Worm (Caenorhabditis elegans) whole organism, L4 larva: ENCODE measurements around the gene ZK1127.13.

Experiments
- F44E2.7 ChIP-seq: fragments of 200-800 bp; sonication (Bioruptor generic); IDR thresholded peaks from 2 replicates; pipeline ENCODE4 v2.1.2; 2022; ENCODE audit warnings: missing genetic modification characterization, missing compliant biosample characterization
- R02D3.7 ChIP-seq: fragments of 150-350 bp; sonication (generic microtip); optimal IDR thresholded peaks from 3 replicates; lab custom pipeline; 2014; ENCODE audit warnings: missing biosample characterization, missing genetic modification characterization
- Y48G9A.11 ChIP-seq: fragments of 200-800 bp; sonication (Bioruptor generic); IDR thresholded peaks from 2 replicates; pipeline ENCODE4 v1.3.6; 2022; ENCODE audit warnings: missing genetic modification reagents, missing genetic modification characterization, missing compliant biosample characterization
- ZK337.2 ChIP-seq: fragments of 200-800 bp; sonication (Bioruptor generic); IDR thresholded peaks from 2 replicates; pipeline ENCODE4 v1.3.6; 2022; ENCODE audit warnings: missing genetic modification reagents, missing genetic modification characterization, missing compliant biosample characterization
- aha-1 ChIP-seq: fragments of 150-350 bp; peaks from one replicate; lab custom pipeline; 2014; ENCODE audit warnings: missing biosample characterization, missing genetic modification characterization
- ama-1 ChIP-seq: fragments of 150-350 bp; optimal IDR thresholded peaks from 2 replicates; lab custom pipeline; 2014; ENCODE audit warnings: inconsistent platforms, mixed read lengths
- ceh-28 ChIP-seq: fragments of 150-350 bp; optimal IDR thresholded peaks from 2 replicates; lab custom pipeline; 2014; ENCODE audit warnings: missing biosample characterization, missing genetic modification reagents, missing genetic modification characterization
- ceh-32 ChIP-seq: sonication (generic microtip); optimal IDR thresholded peaks from 2 replicates; lab custom pipeline; 2016; ENCODE audit warnings: mild to moderate bottlenecking, missing genetic modification characterization, missing compliant biosample characterization; ENCODE audit not compliant: poor library complexity
- ceh-44 ChIP-seq: fragments of 200-800 bp; sonication (Bioruptor generic); IDR thresholded peaks from 2 replicates; pipeline ENCODE4 v1.3.6; 2022; ENCODE audit warnings: missing genetic modification reagents, missing genetic modification characterization, missing compliant biosample characterization
- ceh-62 ChIP-seq: sonication (generic microtip); optimal IDR thresholded peaks from 2 replicates; lab custom pipeline; 2017; ENCODE audit warnings: missing biosample characterization, missing genetic modification characterization
- ces-1 ChIP-seq: fragments of 150-350 bp; sonication (generic microtip); optimal IDR thresholded peaks from 4 replicates; lab custom pipeline; 2014; ENCODE audit warnings: missing biosample characterization, missing genetic modification reagents, missing genetic modification characterization
- cey-2 ChIP-seq: sonication (generic microtip); optimal IDR thresholded peaks from 3 replicates; lab custom pipeline; 2017; ENCODE audit warnings: missing genetic modification characterization, mild to moderate bottlenecking, missing compliant biosample characterization, antibody characterized with exemption, borderline replicate concordance; ENCODE audit not compliant: insufficient read depth
- ctbp-1 ChIP-seq: fragments of 200-800 bp; sonication (Bioruptor generic); IDR thresholded peaks from 2 replicates; pipeline ENCODE4 v1.3.6; 2022; ENCODE audit warnings: missing genetic modification reagents, missing genetic modification characterization, missing compliant biosample characterization
- daf-16 ChIP-seq, 3 experiments: sonication (generic microtip); optimal IDR thresholded peaks; 2 replicates each; lab custom pipeline; 2016 to 2017; ENCODE audit warnings: missing genetic modification characterization in 3 of 3, missing genetic modification reagents in 3 of 3, mild to moderate bottlenecking in 2 of 3, missing compliant biosample characterization in 2 of 3, missing biosample characterization in 1 of 3, moderate library complexity in 1 of 3
- daf-8 ChIP-seq: fragments of 200-800 bp; sonication (Bioruptor generic); IDR thresholded peaks from 2 replicates; pipeline ENCODE4 v1.3.6; 2022; ENCODE audit warnings: missing genetic modification characterization, missing compliant biosample characterization
- dmd-6 ChIP-seq: fragments of 200-800 bp; sonication (Bioruptor generic); IDR thresholded peaks from 2 replicates; pipeline ENCODE4 v1.3.6; 2022; ENCODE audit warnings: missing genetic modification reagents, missing genetic modification characterization, missing compliant biosample characterization
- dmd-9 ChIP-seq: fragments of 200-800 bp; sonication (Bioruptor generic); IDR thresholded peaks from 2 replicates; pipeline ENCODE4 v1.3.6; 2022; ENCODE audit warnings: missing genetic modification reagents, missing genetic modification characterization, missing compliant biosample characterization
- dpl-1 ChIP-seq: fragments of 150-350 bp; optimal IDR thresholded peaks from 2 replicates; lab custom pipeline; 2014; ENCODE audit warnings: missing biosample characterization, missing genetic modification reagents, missing genetic modification characterization
- fos-1 ChIP-seq: fragments of 150-350 bp; optimal IDR thresholded peaks from 2 replicates; lab custom pipeline; 2014; ENCODE audit warnings: missing biosample characterization, missing genetic modification characterization
- hif-1 ChIP-seq, 2 experiments: sonication (generic microtip); optimal IDR thresholded peaks; 2 replicates each; lab custom pipeline; 2016 to 2017; ENCODE audit warnings: missing compliant biosample characterization in 2 of 2, missing genetic modification characterization in 2 of 2, missing genetic modification reagents in 2 of 2, missing genotype in 2 of 2, mild to moderate bottlenecking in 1 of 2
- hlh-11 ChIP-seq: fragments of 200-800 bp; sonication (Bioruptor generic); optimal IDR thresholded peaks from 2 replicates; lab custom pipeline; 2018; ENCODE audit warnings: mild to moderate bottlenecking, missing genetic modification characterization, missing compliant biosample characterization
- hlh-30 ChIP-seq: sonication (generic microtip); optimal IDR thresholded peaks from 2 replicates; lab custom pipeline; 2017; ENCODE audit warnings: antibody characterized with exemption, mild to moderate bottlenecking, missing genetic modification characterization, missing compliant biosample characterization; ENCODE audit not compliant: insufficient read depth
- lin-1 ChIP-seq: fragments of 200-800 bp; sonication (Bioruptor generic); IDR thresholded peaks from 2 replicates; pipeline ENCODE4 v1.3.6; 2022; ENCODE audit warnings: missing genetic modification reagents, missing genetic modification characterization, missing compliant biosample characterization
- lin-15B ChIP-seq: fragments of 150-350 bp; sonication (generic microtip); optimal IDR thresholded peaks from 3 replicates; lab custom pipeline; 2014; ENCODE audit warnings: missing biosample characterization, missing genetic modification characterization
- lin-38 ChIP-seq: fragments of 200-800 bp; sonication (Bioruptor generic); IDR thresholded peaks from 2 replicates; pipeline ENCODE4 v1.3.6; 2022; ENCODE audit warnings: missing genetic modification reagents, missing genetic modification characterization, missing compliant biosample characterization
- lin-39 ChIP-seq: fragments of 150-350 bp; optimal IDR thresholded peaks from 2 replicates; lab custom pipeline; 2014; ENCODE audit warnings: missing biosample characterization, missing genetic modification reagents, missing genetic modification characterization
- lsy-2 ChIP-seq, 2 experiments: fragments of 150-350 bp in 1 of 2; sonication (generic microtip) in 1 of 2; optimal IDR thresholded peaks; 2 replicates each; lab custom pipeline; 2014 to 2017; ENCODE audit warnings: missing biosample characterization in 2 of 2, missing genetic modification characterization in 2 of 2
- mep-1 ChIP-seq: fragments of 150-350 bp; sonication (generic microtip); optimal IDR thresholded peaks from 3 replicates; lab custom pipeline; 2014; ENCODE audit warnings: missing biosample characterization, missing genetic modification characterization
- mes-2 ChIP-seq: sonication (generic microtip); optimal IDR thresholded peaks from 2 replicates; lab custom pipeline; 2016; ENCODE audit warnings: missing genotype, mild to moderate bottlenecking, missing genetic modification characterization, missing compliant biosample characterization; ENCODE audit not compliant: poor library complexity, severe bottlenecking
- mxl-2 ChIP-seq: fragments of 200-800 bp; sonication (Bioruptor generic); conservative IDR thresholded peaks from 2 replicates; pipeline ENCODE4 v1.3.6; 2022; ENCODE audit warnings: missing genetic modification reagents, missing genetic modification characterization, missing compliant biosample characterization
- nhr-11 ChIP-seq: fragments of 150-350 bp; optimal IDR thresholded peaks from 2 replicates; lab custom pipeline; 2014; ENCODE audit warnings: missing biosample characterization, missing genetic modification characterization
- nhr-25 ChIP-seq: sonication (generic microtip); optimal IDR thresholded peaks from 2 replicates; lab custom pipeline; 2017; ENCODE audit warnings: missing genetic modification characterization, mild to moderate bottlenecking, missing compliant biosample characterization, antibody characterized with exemption, moderate library complexity, borderline replicate concordance; ENCODE audit not compliant: insufficient read depth
- nhr-6 ChIP-seq: fragments of 150-350 bp; optimal IDR thresholded peaks from 2 replicates; lab custom pipeline; 2014; ENCODE audit warnings: missing biosample characterization, missing genetic modification characterization
- nhr-76 ChIP-seq: fragments of 150-350 bp; optimal IDR thresholded peaks from 2 replicates; lab custom pipeline; 2014; ENCODE audit warnings: missing biosample characterization, missing genetic modification characterization
- nhr-77 ChIP-seq: fragments of 150-350 bp; optimal IDR thresholded peaks from 2 replicates; lab custom pipeline; 2014; ENCODE audit warnings: missing biosample characterization, missing genetic modification characterization
- pqm-1 ChIP-seq: sonication (generic microtip); optimal IDR thresholded peaks from 2 replicates; lab custom pipeline; 2017; ENCODE audit warnings: missing biosample characterization, missing genetic modification characterization
- spr-3 ChIP-seq: fragments of 200-800 bp; sonication (Bioruptor generic); optimal IDR thresholded peaks from 2 replicates; lab custom pipeline; 2018; ENCODE audit warnings: mild to moderate bottlenecking, missing genetic modification characterization, missing compliant biosample characterization
- tra-1 ChIP-seq: fragments of 200-800 bp; sonication (Bioruptor generic); IDR thresholded peaks from 2 replicates; pipeline ENCODE4 v1.3.6; 2022; ENCODE audit warnings: missing genetic modification reagents, missing genetic modification characterization, missing compliant biosample characterization
- unc-130 ChIP-seq: sonication (generic microtip); optimal IDR thresholded peaks from 2 replicates; lab custom pipeline; 2016; ENCODE audit warnings: missing genetic modification reagents, missing genetic modification characterization, missing compliant biosample characterization
- unc-62 ChIP-seq, 3 experiments: fragments of 150-350 bp in 1 of 3; sonication (generic microtip); optimal IDR thresholded peaks in 2 of 3; peaks in 1 of 3; 1 replicate in 1 of 3; 2 replicates in 2 of 3; lab custom pipeline; 2014 to 2017; ENCODE audit warnings: missing biosample characterization in 3 of 3, missing genetic modification characterization in 3 of 3, missing genetic modification reagents in 3 of 3, missing genotype in 1 of 3
- vab-7 ChIP-seq: fragments of 200-800 bp; sonication (Bioruptor generic); IDR thresholded peaks from 2 replicates; pipeline ENCODE4 v1.3.6; 2022; ENCODE audit warnings: missing genetic modification reagents, missing genetic modification characterization, missing compliant biosample characterization
- zfp-3 ChIP-seq: fragments of 200-800 bp; sonication (Bioruptor generic); conservative IDR thresholded peaks from 2 replicates; pipeline ENCODE4 v1.3.6; 2022; ENCODE audit warnings: missing genetic modification reagents, missing genetic modification characterization, missing compliant biosample characterization
- zip-2 ChIP-seq: fragments of 150-350 bp; optimal IDR thresholded peaks from 2 replicates; lab custom pipeline; 2014; ENCODE audit warnings: missing biosample characterization, missing genetic modification characterization
- ztf-7 ChIP-seq: fragments of 150-350 bp; optimal IDR thresholded peaks from 2 replicates; lab custom pipeline; 2014; ENCODE audit warnings: missing biosample characterization, missing genetic modification characterization

ZK1127.13 gene

ce11 chrII:7024897-7025852 lies 27.9 kb upstream of the ZK1127.13 start, which contains the start of gene znf-598 (continued):
- TF ChIP-seq mep-1, result peak; percentile 61
- no peak for TF ChIP-seq mxl-2 (GFP tag; lab: Robert Waterston, UW)
- peak; percentile 25 for TF ChIP-seq dpl-1
- no peak for TF ChIP-seq ceh-32 (tag; lab: Kevin White, UChicago)
- no peak for TF ChIP-seq fos-1 (tag; lab: Kevin White, UChicago)
- peak; percentile 94 for TF ChIP-seq zip-2
- TF ChIP-seq zfp-3 (GFP tag; lab: Robert Waterston, UW), result no peak
- TF ChIP-seq nhr-6 (tag; lab: Kevin White, UChicago), result peak; percentile 43
- TF ChIP-seq dmd-6, result peak; percentile 63
- peak; percentile 57 for TF ChIP-seq nhr-77 (tag; lab: Kevin White, UChicago)
- no peak for TF ChIP-seq ztf-7 (tag; lab: Kevin White, UChicago)
- no peak for TF ChIP-seq ZK337.2 (GFP tag; lab: Robert Waterston, UW)
- no peak for TF ChIP-seq spr-3 (GFP tag; lab: Kevin White, UChicago)
- peak; percentile 56 for TF ChIP-seq hlh-11 (tag; lab: Kevin White, UChicago)
- TF ChIP-seq lin-39 (tag; lab: Kevin White, UChicago), result no peak
- no peak for TF ChIP-seq nhr-76
- TF ChIP-seq pqm-1 (tag; lab: Kevin White, UChicago), result peak; percentile 76
- no peak for TF ChIP-seq ama-1 (lab: Kevin White, UChicago)
- TF ChIP-seq ctbp-1 (GFP tag; lab: Robert Waterston, UW), result no peak
- TF ChIP-seq tra-1 (GFP tag; lab: Robert Waterston, UW), result no peak
- peak; percentile 50 for TF ChIP-seq mes-2 (tag; lab: Kevin White, UChicago)
- TF ChIP-seq lin-1, result no peak
- TF ChIP-seq dmd-9, result no peak
- TF ChIP-seq vab-7, result no peak
- peak in 1 of 2 experiments; percentile 6 for TF ChIP-seq hif-1 (tag; optimal IDR thresholded peaks at IDR 0.05; lab: Kevin White, UChicago)

ce11 chrII:7029524-7029923 lies 23.6 kb upstream of the ZK1127.13 start:
- TF ChIP-seq ceh-32 (tag; lab: Kevin White, UChicago) (no peak), aha-1 (no peak), dmd-6 (no peak), ceh-44 (GFP tag; lab: Robert Waterston, UW) (no peak), hif-1 (tag; optimal IDR thresholded peaks at IDR 0.05; lab: Kevin White, UChicago) (peak in 1 of 2 experiments; percentile 26), unc-130 (no peak), ces-1 (GFP tag; lab: Kevin White, UChicago) (no peak), daf-16 (GFP tag; optimal IDR thresholded peaks at IDR 0.05; lab: Kevin White, UChicago) (no peak), daf-16 (tag; optimal IDR thresholded peaks at IDR 0.05; lab: Kevin White, UChicago) (peak; percentile 12), ceh-28 (tag; lab: Kevin White, UChicago) (no peak), daf-8 (GFP tag; lab: Robert Waterston, UW) (no peak), ceh-62 (no peak)

ce11 chrII:7031137-7031697 lies 21.9 kb upstream of the ZK1127.13 start:
- TF ChIP-seq dmd-6, result peak; percentile 71
- TF ChIP-seq ZK337.2 (GFP tag; lab: Robert Waterston, UW), result no peak
- peak; percentile 64 for TF ChIP-seq nhr-77 (tag; lab: Kevin White, UChicago)
- TF ChIP-seq lin-38 (GFP tag; lab: Robert Waterston, UW), result no peak
- TF ChIP-seq unc-62 (GFP tag; optimal IDR thresholded peaks at IDR 0.05 in 1 of 2; lab: Kevin White, UChicago), result peak in 1 of 2 experiments; percentile 95
- no peak for TF ChIP-seq unc-62 (tag; optimal IDR thresholded peaks at IDR 0.05; lab: Kevin White, UChicago)
- TF ChIP-seq R02D3.7, result no peak
- peak; percentile 63 for TF ChIP-seq hlh-11 (tag; lab: Kevin White, UChicago)
- no peak for TF ChIP-seq lsy-2 (tag; optimal IDR thresholded peaks at IDR 0.05; lab: Kevin White, UChicago)
- TF ChIP-seq lin-15B (tag; lab: Kevin White, UChicago), result no peak
- no peak for TF ChIP-seq nhr-6 (tag; lab: Kevin White, UChicago)
- no peak for TF ChIP-seq cey-2 (tag; lab: Kevin White, UChicago)
- TF ChIP-seq pqm-1 (tag; lab: Kevin White, UChicago), result peak; percentile 70
- TF ChIP-seq nhr-25 (tag; lab: Kevin White, UChicago), result no peak
- TF ChIP-seq aha-1, result peak; percentile 93
- TF ChIP-seq hlh-30 (tag; lab: Kevin White, UChicago), result peak; percentile 11
- TF ChIP-seq nhr-11, result no peak
- no peak for TF ChIP-seq Y48G9A.11
- no peak for TF ChIP-seq F44E2.7 (GFP tag; lab: Robert Waterston, UW)
